Worm (Caenorhabditis elegans) whole organism, midembryonic: ENCODE measurements around the gene T07H8.11.

Source experiments
- T22C8.4 ChIP-seq: fragments of 200-800 bp; sonication (Bioruptor generic); IDR thresholded peaks from 2 replicates; pipeline ENCODE4 v1.3.6; 2022; ENCODE audit warnings: missing genetic modification characterization, missing compliant biosample characterization
- cog-1 ChIP-seq: sonication (generic microtip); optimal IDR thresholded peaks from 2 replicates; lab custom pipeline; 2016; ENCODE audit warnings: missing genetic modification characterization, missing compliant biosample characterization
- flt-1 ChIP-seq: fragments of 200-800 bp; sonication (Bioruptor generic); IDR thresholded peaks from 2 replicates; pipeline ENCODE4 v1.3.6; 2022; ENCODE audit warnings: missing genetic modification characterization, missing compliant biosample characterization
- klf-2 ChIP-seq: fragments of 200-800 bp; sonication (Bioruptor generic); conservative IDR thresholded peaks from 2 replicates; pipeline ENCODE4 v1.3.6; 2022; ENCODE audit warnings: missing genetic modification reagents, missing genetic modification characterization, missing compliant biosample characterization
- med-1 ChIP-seq: sonication (generic microtip); optimal IDR thresholded peaks from 2 replicates; lab custom pipeline; 2017; ENCODE audit warnings: missing genetic modification characterization, mild to moderate bottlenecking, missing compliant biosample characterization, antibody characterized with exemption, missing genetic modification reagents; ENCODE audit not compliant: insufficient read depth
- ref-1 ChIP-seq: fragments of 200-800 bp; sonication (Bioruptor generic); conservative IDR thresholded peaks from 2 replicates; pipeline ENCODE4 v1.3.6; 2022; ENCODE audit warnings: missing genetic modification reagents, missing genetic modification characterization, missing compliant biosample characterization
- tab-1 ChIP-seq: fragments of 200-800 bp; sonication (Bioruptor generic); IDR thresholded peaks from 2 replicates; pipeline ENCODE4 v1.3.6; 2022; ENCODE audit warnings: missing genetic modification characterization, missing compliant biosample characterization
- ztf-23 ChIP-seq: fragments of 200-800 bp; sonication (Bioruptor generic); IDR thresholded peaks from 2 replicates; pipeline ENCODE4 v1.3.6; 2022; ENCODE audit warnings: missing genetic modification reagents, missing genetic modification characterization, missing compliant biosample characterization
- ztf-29 ChIP-seq: fragments of 200-800 bp; sonication (Bioruptor generic); IDR thresholded peaks from 2 replicates; pipeline ENCODE4 v1.3.6; 2022; ENCODE audit warnings: missing genetic modification reagents, missing genetic modification characterization, missing compliant biosample characterization

T07H8.11 gene

DNA sequence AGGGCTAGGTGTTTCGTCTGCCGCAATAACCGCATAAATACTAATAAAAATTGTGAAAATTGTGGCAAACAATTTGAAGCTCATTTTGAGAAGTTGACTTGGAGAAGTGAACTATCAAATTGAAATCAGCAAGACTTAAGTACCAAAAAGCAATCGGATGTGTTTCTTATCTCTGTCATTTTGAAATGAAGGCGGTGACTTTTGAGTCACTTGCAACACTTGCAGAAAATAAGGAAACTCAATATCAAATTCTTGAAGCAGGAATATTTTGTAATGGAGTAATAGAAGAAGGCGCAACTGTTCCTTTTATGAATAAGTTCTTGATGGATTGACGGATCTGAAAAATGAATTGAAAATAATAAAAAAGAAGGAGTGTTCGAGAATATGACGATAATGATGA is at the start of gene T07H8.11:
T07H8.11 (minus strand) TSS at position 101 of the 400 bp plus-strand sequence.
- no peak for TF ChIP-seq klf-2
- TF ChIP-seq ztf-29 (GFP tag; lab: Robert Waterston, UW): no peak
- TF ChIP-seq ztf-23 (GFP tag; lab: Robert Waterston, UW): no peak
- TF ChIP-seq flt-1 (GFP tag; lab: Robert Waterston, UW): no peak
- no peak for TF ChIP-seq med-1
- no peak for TF ChIP-seq cog-1 (tag; lab: Kevin White, UChicago)
- TF ChIP-seq tab-1 (GFP tag; lab: Robert Waterston, UW): no peak

DNA sequence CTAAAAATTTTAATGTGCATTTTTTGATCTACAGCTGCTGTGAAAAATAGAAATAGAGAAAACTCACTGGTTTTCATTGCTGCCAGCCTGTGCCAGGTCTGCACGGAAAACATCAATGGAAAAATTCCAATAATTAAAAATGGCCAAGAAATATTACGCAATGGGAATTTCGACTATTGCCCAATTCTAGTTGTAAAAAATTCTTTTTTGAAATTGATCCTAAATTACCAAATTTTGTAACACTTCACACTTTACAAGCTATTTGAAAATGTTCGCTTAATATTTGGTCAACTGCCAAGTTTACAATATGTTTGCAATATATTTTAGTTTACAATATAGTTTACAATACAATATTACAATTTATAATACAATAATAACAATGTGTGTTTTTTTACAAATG is 49.5 kb upstream of the T07H8.11 start:
- TF ChIP-seq tab-1 (GFP tag; lab: Robert Waterston, UW): no peak

DNA sequence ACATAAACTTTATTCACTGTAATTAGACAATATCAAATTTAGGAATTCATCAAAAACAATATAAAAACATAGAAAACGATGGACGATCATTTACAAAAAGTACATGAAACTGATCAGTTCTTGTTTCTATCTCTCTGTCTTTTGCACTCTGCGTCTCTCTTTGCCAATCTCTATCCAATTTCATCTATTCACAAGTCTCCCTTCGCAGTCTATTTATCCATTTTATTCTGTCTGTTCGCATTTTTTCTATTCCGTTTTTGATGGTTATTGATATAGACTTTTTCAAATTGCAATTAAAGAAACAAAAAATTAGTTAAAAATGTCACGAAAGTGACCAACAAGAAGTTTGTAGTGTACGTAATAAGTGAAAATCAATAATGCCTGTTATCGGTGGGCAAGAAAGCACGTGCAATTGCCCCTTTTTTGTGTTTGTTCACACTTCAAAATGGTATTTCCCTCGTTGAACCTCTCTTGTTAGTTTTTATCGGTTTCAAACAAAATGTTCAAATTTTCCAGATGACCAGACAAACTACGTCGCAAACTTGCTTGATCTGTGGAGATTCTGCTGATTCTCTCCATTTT is 47.2 kb upstream of the T07H8.11 start, which contains the start of gene nhr-42:
nhr-42 (plus strand) TSS at position 517 of the 582 bp plus-strand sequence.
- TF ChIP-seq med-1: no peak
- TF ChIP-seq ztf-29 (GFP tag; lab: Robert Waterston, UW): no peak

DNA sequence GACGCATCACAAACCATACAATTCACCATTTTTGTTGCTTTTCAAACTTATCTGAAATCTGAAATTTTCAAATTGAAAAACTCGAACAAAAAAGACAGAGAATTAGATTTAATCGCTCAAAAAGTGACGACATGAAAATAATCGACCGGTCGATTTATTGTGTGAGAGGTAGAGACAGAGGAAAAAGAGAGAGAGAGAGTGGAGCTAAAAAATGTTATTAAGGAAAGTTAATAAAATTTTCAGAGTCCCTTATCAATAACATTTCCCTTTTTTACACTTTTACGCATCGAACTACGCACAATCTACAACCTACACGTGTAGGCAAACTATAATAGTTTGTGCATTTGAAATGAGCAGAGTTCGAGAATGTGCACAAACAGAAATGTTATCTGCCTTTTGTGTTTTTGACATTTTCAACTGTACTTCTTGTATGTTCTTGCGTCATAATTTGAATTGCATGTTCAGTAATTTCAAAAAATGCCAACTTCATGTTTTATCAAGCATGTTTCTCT is 45.9 kb upstream of the T07H8.11 start, which contains the start of gene nhr-107:
nhr-107 (minus strand) TSS at position 51 of the 512 bp plus-strand sequence.
- TF ChIP-seq ztf-23 (GFP tag; lab: Robert Waterston, UW) (no peak), cog-1 (tag; lab: Kevin White, UChicago) (no peak)

DNA sequence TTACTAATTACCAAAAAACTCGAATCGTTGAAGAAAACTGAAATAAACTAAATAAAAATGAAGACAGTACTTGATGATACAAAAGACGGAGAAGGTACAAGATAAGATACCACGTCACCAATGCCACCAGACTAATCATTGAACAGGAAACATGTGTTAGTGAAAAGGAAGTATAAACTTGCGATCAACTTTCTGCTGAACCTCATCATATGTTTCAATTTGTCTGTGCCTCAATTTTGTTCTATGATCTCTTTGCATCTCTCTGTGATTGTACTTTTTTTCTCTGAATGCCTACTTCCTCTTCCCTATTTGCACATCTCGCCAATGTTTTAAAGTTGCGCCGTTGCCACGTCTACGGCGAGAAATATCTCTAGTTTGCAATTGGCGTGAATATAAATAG is 42.8 kb upstream of the T07H8.11 start:
- no peak for TF ChIP-seq T22C8.4 (GFP tag; lab: Robert Waterston, UW)
- no peak for TF ChIP-seq tab-1 (GFP tag; lab: Robert Waterston, UW)
- TF ChIP-seq cog-1 (tag; lab: Kevin White, UChicago): no peak
- no peak for TF ChIP-seq med-1
- TF ChIP-seq flt-1 (GFP tag; lab: Robert Waterston, UW): no peak
- TF ChIP-seq ztf-23 (GFP tag; lab: Robert Waterston, UW): no peak
- no peak for TF ChIP-seq klf-2
- no peak for TF ChIP-seq ref-1
- TF ChIP-seq ztf-29 (GFP tag; lab: Robert Waterston, UW): no peak

DNA sequence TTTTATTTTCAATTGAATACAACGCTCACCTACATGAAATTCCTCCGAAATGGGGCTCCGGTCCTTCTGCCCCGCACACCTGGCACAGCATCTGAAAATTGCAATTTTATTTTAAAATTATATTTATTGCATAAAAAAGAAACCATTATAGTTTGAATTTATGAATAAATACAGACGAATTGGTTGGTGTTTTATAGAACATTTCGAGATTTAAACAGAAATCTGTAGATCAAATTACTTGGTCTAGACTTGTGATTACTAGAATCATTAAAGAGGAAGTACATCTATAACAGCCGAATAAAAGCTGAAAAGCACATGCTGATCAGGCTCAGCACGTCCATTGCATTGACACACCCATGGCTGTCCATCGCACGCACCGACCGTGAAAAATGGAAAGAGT is 40.6 kb upstream of the T07H8.11 start, which contains the start of gene nhr-162:
nhr-162 (minus strand) TSS at position 101 of the 400 bp plus-strand sequence.
- TF ChIP-seq tab-1 (GFP tag; lab: Robert Waterston, UW): no peak
- no peak for TF ChIP-seq cog-1 (tag; lab: Kevin White, UChicago)
- TF ChIP-seq ref-1: no peak
- no peak for TF ChIP-seq flt-1 (GFP tag; lab: Robert Waterston, UW)
- TF ChIP-seq ztf-29 (GFP tag; lab: Robert Waterston, UW): no peak
- TF ChIP-seq klf-2: no peak
- no peak for TF ChIP-seq ztf-23 (GFP tag; lab: Robert Waterston, UW)
- no peak for TF ChIP-seq T22C8.4 (GFP tag; lab: Robert Waterston, UW)
- TF ChIP-seq med-1: no peak

DNA sequence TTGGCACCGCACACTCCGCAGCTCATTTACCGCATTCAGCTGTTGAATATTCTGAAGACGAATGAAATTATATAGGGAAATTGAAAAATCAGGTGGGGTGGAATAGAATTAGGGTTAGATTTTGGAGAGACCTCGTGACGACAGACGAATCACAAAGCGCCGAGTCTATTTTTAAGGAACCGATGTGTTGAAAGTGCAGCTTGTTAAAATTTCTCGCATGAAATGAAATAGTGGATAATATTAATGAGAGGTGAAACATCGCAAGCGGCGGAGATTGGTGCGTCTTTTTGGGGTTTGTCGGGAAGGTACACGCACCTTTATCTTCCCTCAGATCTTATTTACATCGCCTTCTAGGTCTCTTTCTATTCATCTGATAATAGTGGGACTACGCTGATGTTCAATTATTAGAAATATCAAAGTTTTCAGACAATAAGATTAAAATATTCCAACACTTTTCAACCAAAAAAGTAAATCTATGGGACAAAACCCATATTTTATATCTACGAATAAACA is 38.5 kb upstream of the T07H8.11 start, which contains the start of gene nhr-140:
nhr-140 (minus strand) TSS at position 51 of the 513 bp plus-strand sequence.
- TF ChIP-seq cog-1 (tag; lab: Kevin White, UChicago): no peak
- TF ChIP-seq klf-2: no peak
- TF ChIP-seq flt-1 (GFP tag; lab: Robert Waterston, UW): no peak
- TF ChIP-seq tab-1 (GFP tag; lab: Robert Waterston, UW): no peak
- no peak for TF ChIP-seq med-1
- TF ChIP-seq ztf-29 (GFP tag; lab: Robert Waterston, UW): no peak
- no peak for TF ChIP-seq ref-1
- TF ChIP-seq ztf-23 (GFP tag; lab: Robert Waterston, UW): no peak
- TF ChIP-seq T22C8.4 (GFP tag; lab: Robert Waterston, UW): no peak

DNA sequence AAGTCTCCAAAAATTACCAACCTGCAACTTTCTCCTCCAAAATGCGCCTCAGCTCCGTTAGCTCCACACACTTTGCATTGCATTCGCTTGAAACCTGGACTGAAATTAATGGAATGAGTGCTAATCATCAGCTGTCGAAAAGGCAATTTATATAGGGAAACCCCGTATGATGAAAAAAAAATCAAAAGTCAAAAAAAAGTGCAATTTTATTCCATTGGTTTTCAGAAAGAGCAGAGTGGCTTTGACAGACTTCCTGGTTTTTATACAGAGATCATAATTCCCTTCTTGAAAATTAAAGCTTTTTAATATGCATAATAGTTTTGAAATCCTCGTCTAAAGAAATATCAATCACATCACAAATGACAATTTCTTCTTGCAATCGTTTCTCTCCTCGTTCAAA is 36.5 kb upstream of the T07H8.11 start, which contains the start of gene nhr-139:
nhr-139 (minus strand) TSS at position 101 of the 400 bp plus-strand sequence.
- no peak for TF ChIP-seq flt-1 (GFP tag; lab: Robert Waterston, UW)
- TF ChIP-seq T22C8.4 (GFP tag; lab: Robert Waterston, UW): no peak
- TF ChIP-seq ztf-23 (GFP tag; lab: Robert Waterston, UW): no peak
- TF ChIP-seq ref-1: no peak
- no peak for TF ChIP-seq med-1
- no peak for TF ChIP-seq klf-2
- TF ChIP-seq cog-1 (tag; lab: Kevin White, UChicago): no peak
- TF ChIP-seq tab-1 (GFP tag; lab: Robert Waterston, UW): no peak
- TF ChIP-seq ztf-29 (GFP tag; lab: Robert Waterston, UW): no peak

DNA sequence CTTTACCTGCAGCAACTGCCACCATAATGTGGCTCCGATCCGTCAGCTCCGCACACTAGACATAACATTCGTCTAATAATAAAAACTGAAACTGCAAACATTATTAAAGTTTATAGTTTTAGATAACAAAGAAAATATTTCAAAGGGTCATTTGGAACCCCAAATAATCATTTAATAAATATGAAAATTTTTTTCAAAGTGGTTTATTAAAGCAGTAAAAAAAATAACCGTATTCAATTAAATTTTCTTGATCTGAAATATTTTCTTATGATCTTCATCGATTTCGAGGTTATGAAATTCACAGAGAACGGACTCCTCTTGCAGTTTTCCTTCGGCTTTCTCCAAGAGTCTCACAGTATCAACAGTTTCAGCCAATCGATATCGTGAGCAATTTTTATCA is 34.7 kb upstream of the T07H8.11 start, which contains the start of gene nhr-163:
nhr-163 (minus strand) TSS at position 101 of the 400 bp plus-strand sequence.
- TF ChIP-seq flt-1 (GFP tag; lab: Robert Waterston, UW): no peak
- TF ChIP-seq cog-1 (tag; lab: Kevin White, UChicago): no peak
- TF ChIP-seq med-1: no peak
- no peak for TF ChIP-seq ztf-29 (GFP tag; lab: Robert Waterston, UW)
- no peak for TF ChIP-seq klf-2
- TF ChIP-seq T22C8.4 (GFP tag; lab: Robert Waterston, UW): no peak
- no peak for TF ChIP-seq tab-1 (GFP tag; lab: Robert Waterston, UW)
- no peak for TF ChIP-seq ref-1
- TF ChIP-seq ztf-23 (GFP tag; lab: Robert Waterston, UW): no peak

DNA sequence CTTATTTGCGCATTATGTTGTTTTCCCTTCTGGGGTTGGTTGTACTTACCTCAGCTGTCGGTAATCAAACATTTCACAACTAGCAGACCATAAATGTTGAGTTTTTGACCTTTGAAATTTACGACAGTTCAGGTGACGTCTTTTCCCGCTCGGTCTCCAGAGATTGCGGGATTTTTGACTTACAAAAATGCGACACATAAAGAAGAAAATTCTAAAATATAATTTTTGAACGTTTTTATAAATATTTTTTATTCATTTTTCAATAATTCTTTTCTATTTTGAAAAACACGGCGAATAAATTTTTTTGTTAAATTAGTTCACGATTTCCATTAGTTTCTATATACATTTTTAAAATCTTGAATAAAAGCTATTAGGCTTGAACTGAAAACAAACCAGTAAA is 31.6 kb upstream of the T07H8.11 start, which contains the start of gene nhr-161:
nhr-161 (minus strand) TSS at position 101 of the 400 bp plus-strand sequence.
- TF ChIP-seq klf-2: no peak
- TF ChIP-seq ref-1: no peak
- no peak for TF ChIP-seq med-1
- no peak for TF ChIP-seq flt-1 (GFP tag; lab: Robert Waterston, UW)
- TF ChIP-seq cog-1 (tag; lab: Kevin White, UChicago): no peak
- no peak for TF ChIP-seq ztf-23 (GFP tag; lab: Robert Waterston, UW)
- no peak for TF ChIP-seq tab-1 (GFP tag; lab: Robert Waterston, UW)
- no peak for TF ChIP-seq ztf-29 (GFP tag; lab: Robert Waterston, UW)
- no peak for TF ChIP-seq T22C8.4 (GFP tag; lab: Robert Waterston, UW)
